Fruit fly (Drosophila melanogaster): Measurements from ENCODE around the gene Kcmf1.

DNA sequence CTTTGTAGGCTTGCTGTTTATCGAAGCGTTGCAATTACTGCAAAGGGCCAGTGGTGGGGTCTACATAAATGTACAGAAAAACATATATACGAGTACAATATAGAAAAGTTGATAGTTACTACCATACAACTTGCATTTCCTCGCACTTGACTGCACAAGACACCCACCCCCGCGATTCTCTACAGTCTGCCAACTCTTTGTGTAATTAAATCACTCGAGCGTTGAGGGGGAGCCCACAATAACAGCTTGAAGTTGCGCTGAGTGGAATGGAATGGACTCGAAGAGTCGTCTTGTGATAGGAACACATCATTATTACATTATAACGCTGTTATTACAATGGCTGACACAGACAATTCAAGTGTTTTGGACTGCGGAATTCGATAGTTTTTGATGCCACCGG, 14.7 kb upstream of the Kcmf1 start:
- TF ChIP-seq lola (GFP tag; optimal IDR thresholded peaks at IDR 0.05) (no peak), zen2 (GFP tag; IDR thresholded peaks at IDR 0.05; ENCODE audit: partially characterized antibody) (no peak), ttk (GFP tag; IDR thresholded peaks at IDR 0.05) (no peak), tap (tag; optimal IDR thresholded peaks at IDR 0.05) (no peak), hb (GFP tag; IDR thresholded peaks at IDR 0.05; ENCODE audit: partially characterized antibody) (no peak), CG1647 (GFP tag; optimal IDR thresholded peaks at IDR 0.05) (no peak), BtbVII (GFP tag; optimal IDR thresholded peaks at IDR 0.05) (no peak), Rfx (GFP tag; IDR thresholded peaks at IDR 0.05) (no peak), CG5953 (GFP tag; IDR thresholded peaks at IDR 0.05) (no peak), nau (GFP tag; optimal IDR thresholded peaks at IDR 0.05) (no peak), CG6254 (GFP tag; optimal IDR thresholded peaks at IDR 0.05) (no peak), Hand (GFP tag; optimal IDR thresholded peaks at IDR 0.05) (no peak)
